Fruit fly (Drosophila melanogaster): ENCODE results near the gene Cyt-c-d.

Cyt-c-d gene

DNA sequence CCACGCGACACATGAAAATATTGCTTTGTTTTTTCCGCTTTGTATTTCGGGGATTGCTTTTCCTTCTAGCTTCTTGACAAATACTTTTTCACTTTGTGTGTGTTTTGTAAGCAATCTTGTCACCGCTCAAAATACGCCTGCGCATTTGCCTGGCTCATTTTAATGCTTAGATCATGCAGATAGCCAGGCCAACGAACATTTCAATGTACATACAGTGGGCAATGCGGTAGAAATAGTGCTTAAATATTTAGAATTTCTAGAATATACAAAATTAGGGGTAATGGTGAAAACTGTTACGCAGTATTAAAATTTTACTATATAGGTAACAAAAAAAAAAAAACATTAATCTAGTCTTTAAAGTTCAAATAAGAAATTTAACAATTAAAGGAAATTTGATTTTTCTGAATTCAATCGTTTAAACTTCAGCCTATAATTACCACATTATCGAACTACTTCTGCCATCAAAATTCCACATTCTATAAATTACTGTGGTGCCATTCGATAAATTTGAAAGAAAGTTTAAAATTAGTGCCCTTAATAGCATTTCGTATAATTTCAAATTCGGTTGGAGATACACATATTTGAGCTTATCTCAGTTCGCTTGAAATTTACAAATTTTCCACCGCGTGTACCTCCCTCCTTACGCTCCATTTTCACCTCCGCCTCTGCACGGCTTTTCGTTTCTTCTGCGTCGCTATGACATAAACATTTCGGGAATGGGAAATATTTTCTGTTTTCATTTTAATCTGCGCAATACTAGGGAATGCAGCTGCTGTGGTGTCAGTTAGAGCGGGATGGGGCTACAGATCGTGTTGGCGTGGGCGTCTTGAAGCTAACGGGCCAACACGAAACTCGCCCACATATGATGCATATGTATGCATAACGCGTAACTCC is 8.6 kb upstream of the Cyt-c-d start:
- no peak for TF ChIP-seq CG32264 (GFP tag; optimal IDR thresholded peaks at IDR 0.05)
- no peak for TF ChIP-seq woc (GFP tag; optimal IDR thresholded peaks at IDR 0.05)
- TF ChIP-seq Abd-B (GFP tag; optimal IDR thresholded peaks at IDR 0.05) = no peak
- no peak for TF ChIP-seq Dif (GFP tag; optimal IDR thresholded peaks at IDR 0.05; ENCODE audit: partially characterized antibody)
- no peak for TF ChIP-seq ey (GFP tag; optimal IDR thresholded peaks at IDR 0.05)
- TF ChIP-seq Hnf4 (GFP tag; optimal IDR thresholded peaks at IDR 0.05) = no peak
- no peak for TF ChIP-seq psq (GFP tag; optimal IDR thresholded peaks at IDR 0.05)
- TF ChIP-seq Vsx2 (GFP tag; optimal IDR thresholded peaks at IDR 0.05; ENCODE audit: partially characterized antibody) = no peak
- no peak for TF ChIP-seq Jra (GFP tag; optimal IDR thresholded peaks at IDR 0.05)
- TF ChIP-seq sv (GFP tag; optimal IDR thresholded peaks at IDR 0.05) = no peak
- no peak for TF ChIP-seq dmrt93B (GFP tag; optimal IDR thresholded peaks at IDR 0.05)
- no peak for TF ChIP-seq CrebA (GFP tag; optimal IDR thresholded peaks at IDR 0.05; ENCODE audit: borderline replicate concordance)

DNA sequence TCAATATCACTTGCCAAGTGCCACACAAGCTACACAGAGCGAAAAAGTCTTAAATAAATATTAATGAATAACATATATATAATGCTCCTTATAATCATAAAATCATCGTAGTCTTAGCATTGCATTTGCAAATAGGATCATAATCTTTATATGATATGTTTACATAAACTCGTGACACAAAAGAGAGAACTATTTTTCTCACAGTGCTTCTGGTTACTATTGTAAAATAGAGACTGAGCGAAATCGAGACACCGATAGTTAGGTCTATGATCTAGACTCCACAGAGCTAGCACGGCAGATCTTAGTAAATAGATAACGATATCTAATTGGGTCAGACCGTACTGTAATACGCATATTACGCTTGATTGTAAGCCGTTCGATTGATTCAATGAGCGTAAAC is 6.0 kb upstream of the Cyt-c-d start:
- TF ChIP-seq usp (GFP tag; optimal IDR thresholded peaks at IDR 0.05) = no peak
- TF ChIP-seq Dfd (GFP tag; optimal IDR thresholded peaks at IDR 0.05) = no peak
- TF ChIP-seq Hr78 (GFP tag; optimal IDR thresholded peaks at IDR 0.05) = no peak
- TF ChIP-seq dmrt93B (GFP tag; optimal IDR thresholded peaks at IDR 0.05) = no peak
- TF ChIP-seq pan (optimal IDR thresholded peaks at IDR 0.05) = no peak
- no peak for TF ChIP-seq Sp1 (GFP tag; optimal IDR thresholded peaks at IDR 0.05)
- no peak for TF ChIP-seq foxo (GFP tag; optimal IDR thresholded peaks at IDR 0.05)
- no peak for TF ChIP-seq CG32264 (GFP tag; optimal IDR thresholded peaks at IDR 0.05)
- no peak for TF ChIP-seq CG9705 (GFP tag; optimal IDR thresholded peaks at IDR 0.05)
- no peak for TF ChIP-seq lola (GFP tag; optimal IDR thresholded peaks at IDR 0.05)
- TF ChIP-seq Mio (GFP tag; optimal IDR thresholded peaks at IDR 0.05) = no peak
- TF ChIP-seq Rel (GFP tag; optimal IDR thresholded peaks at IDR 0.05) = no peak
- no peak for TF ChIP-seq Rel (tag; optimal IDR thresholded peaks at IDR 0.05)
- TF ChIP-seq HLH106 (tag; optimal IDR thresholded peaks at IDR 0.05) = no peak
- TF ChIP-seq CrebA (GFP tag; optimal IDR thresholded peaks at IDR 0.05; ENCODE audit: borderline replicate concordance) = no peak
- TF ChIP-seq dsf (GFP tag; optimal IDR thresholded peaks at IDR 0.05; ENCODE audit: borderline replicate concordance) = no peak
- no peak for TF ChIP-seq Hr83 (GFP tag; optimal IDR thresholded peaks at IDR 0.05; ENCODE audit: poor library complexity, severe bottlenecking)
- no peak for TF ChIP-seq jim (GFP tag; optimal IDR thresholded peaks at IDR 0.05)
- TF ChIP-seq Dif (GFP tag; optimal IDR thresholded peaks at IDR 0.05; ENCODE audit: partially characterized antibody) = no peak

DNA sequence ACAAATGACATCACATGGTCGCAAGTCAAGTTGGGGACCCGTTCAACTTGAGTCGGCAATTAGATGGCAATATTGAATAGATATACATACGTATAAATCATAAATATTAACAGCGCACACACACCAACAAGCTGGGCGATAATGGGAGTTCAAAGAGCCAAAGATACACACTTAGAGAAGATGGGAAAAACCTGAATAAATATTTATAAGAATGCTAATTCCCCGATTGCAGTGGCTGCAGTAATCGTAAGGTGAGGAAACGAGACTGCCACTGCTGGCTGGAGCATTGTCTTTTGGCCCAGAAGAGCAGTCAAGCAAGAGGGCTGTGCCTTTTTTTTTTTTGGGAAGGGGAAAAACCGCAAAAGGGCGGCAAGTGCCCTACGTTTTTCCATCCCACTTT is 5.5 kb upstream of the Cyt-c-d start:
- TF ChIP-seq ey (GFP tag; optimal IDR thresholded peaks at IDR 0.05) (no peak), Sp1 (GFP tag; optimal IDR thresholded peaks at IDR 0.05) (no peak)

DNA sequence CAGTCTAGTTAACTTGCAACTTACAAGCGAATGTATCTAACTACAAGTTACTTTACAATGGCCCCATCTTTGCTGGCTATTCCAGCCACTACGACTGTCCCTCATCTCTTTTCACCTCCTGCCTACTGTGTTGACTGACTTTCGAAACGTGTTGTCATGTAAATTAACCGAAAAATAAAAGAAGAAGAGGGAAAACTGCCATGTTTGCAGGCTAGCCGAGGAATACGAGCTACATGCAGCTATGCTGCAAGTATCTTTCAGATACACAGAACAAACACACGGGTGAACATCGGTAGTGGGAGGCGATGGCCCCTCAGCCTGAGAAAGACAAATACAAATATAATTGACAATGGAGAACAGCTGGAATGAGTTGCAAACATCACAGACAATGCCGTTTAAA is 5.0 kb upstream of the Cyt-c-d start:
- TF ChIP-seq Sp1 (GFP tag; optimal IDR thresholded peaks at IDR 0.05) (no peak), lola (GFP tag; optimal IDR thresholded peaks at IDR 0.05) (no peak), h (GFP tag; optimal IDR thresholded peaks at IDR 0.05) (no peak), Vsx2 (GFP tag; optimal IDR thresholded peaks at IDR 0.05; ENCODE audit: partially characterized antibody) (no peak), CG32264 (GFP tag; optimal IDR thresholded peaks at IDR 0.05) (no peak), jim (GFP tag; optimal IDR thresholded peaks at IDR 0.05) (no peak), fru (GFP tag; optimal IDR thresholded peaks at IDR 0.05) (no peak), HLH106 (tag; optimal IDR thresholded peaks at IDR 0.05) (no peak), GATAd (GFP tag; optimal IDR thresholded peaks at IDR 0.05) (no peak), pan (optimal IDR thresholded peaks at IDR 0.05) (no peak), dl (GFP tag; optimal IDR thresholded peaks at IDR 0.05; ENCODE audit: insufficient read depth in 1 of 2, partially characterized antibody in 2 of 2) (no peak), N (GFP tag; optimal IDR thresholded peaks at IDR 0.05) (no peak), Hnf4 (GFP tag; optimal IDR thresholded peaks at IDR 0.05) (no peak), foxo (GFP tag; optimal IDR thresholded peaks at IDR 0.05) (no peak), psq (GFP tag; optimal IDR thresholded peaks at IDR 0.05) (no peak), Abd-B (GFP tag; optimal IDR thresholded peaks at IDR 0.05) (no peak), Myc (optimal IDR thresholded peaks at IDR 0.05) (no peak)
